Fruit fly (Drosophila melanogaster): Measurements from ENCODE around the gene Rga.

Gene Rga

dm6 chr3R:5653887-5654286, 41.0 kb upstream of the Rga start (continued):
- TF ChIP-seq hkb (optimal IDR thresholded peaks at IDR 0.05) (no peak), hkb (GFP tag; IDR thresholded peaks at IDR 0.05) (peak; percentile 20), CG5180 (GFP tag; optimal IDR thresholded peaks at IDR 0.05) (peak; percentile 67), sd (tag; optimal IDR thresholded peaks at IDR 0.05) (no peak), E2f2 (GFP tag; IDR thresholded peaks at IDR 0.05) (peak; percentile 9; the same call in 1 of the 2 replicates), mirr (GFP tag; optimal IDR thresholded peaks at IDR 0.05) (peak; percentile 99), nmo (GFP tag; optimal IDR thresholded peaks at IDR 0.05) (no peak), Vsx1 (GFP tag; optimal IDR thresholded peaks at IDR 0.05) (peak; percentile 44), sug (tag; optimal IDR thresholded peaks at IDR 0.05) (peak; percentile 65), pfk (GFP tag; optimal IDR thresholded peaks at IDR 0.05) (no peak), CG12071 (GFP tag; optimal IDR thresholded peaks at IDR 0.05) (peak; percentile 12)

dm6 chr3R:5649903-5650302, 37.0 kb upstream of the Rga start:
- TF ChIP-seq Rfx (GFP tag; IDR thresholded peaks at IDR 0.05) = 0 out of 2 replicates have a peak, but pooled peaks have one; percentile 7
- TF ChIP-seq ttk (GFP tag; IDR thresholded peaks at IDR 0.05) = 0 out of 2 replicates have a peak, but pooled peaks have one; percentile 17
- TF ChIP-seq sens (GFP tag) = peak; percentile 30
- TF ChIP-seq CG6654 (GFP tag; optimal IDR thresholded peaks at IDR 0.05) = no peak
- peak; percentile 8 for TF ChIP-seq CG1832 (GFP tag; optimal IDR thresholded peaks at IDR 0.05)
- TF ChIP-seq Med (GFP tag) = peak; percentile 55

- TF ChIP-seq Atf-2 (GFP tag; optimal IDR thresholded peaks at IDR 0.05) (no peak), HmgD (GFP tag; optimal IDR thresholded peaks at IDR 0.05) (peak; percentile 14), CG2129 (GFP tag; IDR thresholded peaks at IDR 0.05; ENCODE audit: partially characterized antibody) (peak; percentile 86), ap (GFP tag; IDR thresholded peaks at IDR 0.05) (no peak), CG4707 (GFP tag; optimal IDR thresholded peaks at IDR 0.05) (no peak), CG1792 (GFP tag; optimal IDR thresholded peaks at IDR 0.05) (no peak), ind (GFP tag; optimal IDR thresholded peaks at IDR 0.05) (peak; percentile 61), maf-S (GFP tag; optimal IDR thresholded peaks at IDR 0.05) (no peak), Side (GFP tag; optimal IDR thresholded peaks at IDR 0.05) (no peak), CG3995 (GFP tag; optimal IDR thresholded peaks at IDR 0.05) (no peak), luna (GFP tag; optimal IDR thresholded peaks at IDR 0.05) (no peak), pros (GFP tag; optimal IDR thresholded peaks at IDR 0.05) (peak; percentile 97), wek (GFP tag; optimal IDR thresholded peaks at IDR 0.05) (no peak), Oaz (GFP tag; IDR thresholded peaks at IDR 0.05) (no peak), CG2116 (GFP tag; optimal IDR thresholded peaks at IDR 0.05) (peak; percentile 97), insv (GFP tag; optimal IDR thresholded peaks at IDR 0.05) (peak in 1 of 2 experiments; percentile 73), Lpt (GFP tag; optimal IDR thresholded peaks at IDR 0.05) (no peak), CG7928 (GFP tag; optimal IDR thresholded peaks at IDR 0.05) (peak; percentile 91), Doc2 (GFP tag; IDR thresholded peaks at IDR 0.05) (no peak), Elba2 (GFP tag; optimal IDR thresholded peaks at IDR 0.05) (peak; percentile 82), chn (GFP tag; optimal IDR thresholded peaks at IDR 0.05) (peak; percentile 21), al (GFP tag; IDR thresholded peaks at IDR 0.05) (peak; percentile 54), CG11695 (GFP tag; IDR thresholded peaks at IDR 0.05) (0 out of 3 replicates have a peak, but pooled peaks have one; percentile 27), CG1603 (tag; optimal IDR thresholded peaks at IDR 0.05) (peak; percentile 49), Drgx (GFP tag; IDR thresholded peaks at IDR 0.05) (no peak), Usf (GFP tag; optimal IDR thresholded peaks at IDR 0.05) (peak; percentile 6), Nf-YC (tag; optimal IDR thresholded peaks at IDR 0.05) (peak; percentile 69), E2f2 (GFP tag; IDR thresholded peaks at IDR 0.05) (no peak), cwo (GFP tag; optimal IDR thresholded peaks at IDR 0.05) (no peak), CkIIα-i1 (GFP tag; IDR thresholded peaks at IDR 0.05) (no peak), CG6765 (GFP tag; optimal IDR thresholded peaks at IDR 0.05) (no peak)
Measured at dm6 chr3R:5648569-5649476, 35.9 kb upstream of the Rga start, which contains the start of the genes MTA1-like and Sec23. Gene MTA1-like, minus strand, starts transcription at chr3R:5648738. Gene Sec23, plus strand, starts transcription at chr3R:5649065.

All from whole organism, embryonic.